Fruit fly (Drosophila melanogaster) whole organism, prepupa: Measurements from ENCODE around the gene CG10383.

Experiments used
- CG8119 ChIP-seq: fragments of 200-800 bp; sonication (Bioruptor generic); IDR thresholded peaks from 3 replicates; pipeline ENCODE4 v1.3.6; 2022; ENCODE audit warnings: missing biosample characterization, missing genetic modification characterization
- CG9139 ChIP-seq: fragments of 200-800 bp; sonication (Bioruptor generic); optimal IDR thresholded peaks from 3 replicates; lab custom pipeline; 2017; ENCODE audit warnings: missing biosample characterization, mild to moderate bottlenecking, missing genetic modification characterization
- Smox ChIP-seq: fragments of 200-800 bp; sonication (Bioruptor generic); optimal IDR thresholded peaks from 3 replicates; lab custom pipeline; 2016; ENCODE audit warnings: missing biosample characterization, missing genetic modification characterization
- Sox102F ChIP-seq: fragments of 200-800 bp; sonication (Bioruptor generic); optimal IDR thresholded peaks from 2 replicates; lab custom pipeline; 2016; ENCODE audit warnings: missing biosample characterization, mild to moderate bottlenecking, missing genetic modification characterization
- fd59A ChIP-seq: fragments of 200-800 bp; sonication (Bioruptor generic); optimal IDR thresholded peaks from 2 replicates; lab custom pipeline; 2017; ENCODE audit warnings: missing biosample characterization, mild to moderate bottlenecking, missing genetic modification characterization, missing genetic modification reagents

DNA sequence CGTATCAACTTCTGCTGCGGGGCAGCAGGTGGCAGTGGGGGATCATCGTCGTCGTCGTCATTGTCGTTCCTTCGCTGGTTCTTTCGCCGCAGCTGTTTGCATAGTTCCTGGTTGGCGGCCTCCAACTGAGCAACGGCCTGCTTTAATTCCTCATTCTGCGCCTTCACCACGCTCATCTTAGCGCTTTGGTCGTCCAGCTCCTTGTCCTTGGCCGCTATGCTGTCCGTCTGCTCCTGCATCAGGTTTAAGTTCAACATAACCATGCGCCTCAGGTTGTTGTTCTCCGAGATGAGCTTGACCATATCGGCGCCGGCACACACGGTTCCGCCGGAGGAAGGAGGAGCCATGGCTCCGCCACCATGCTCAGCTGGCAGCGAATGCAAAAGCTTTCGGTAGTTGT, 7.6 kb downstream of the CG10383 start:
- TF ChIP-seq CG8119 (GFP tag; lab: Robert Waterston, UW) (no peak), Sox102F (GFP tag; lab: Kevin White, UChicago) (no peak), Smox (GFP tag; lab: Kevin White, UChicago) (no peak), fd59A (GFP tag; lab: Kevin White, UChicago) (no peak), CG9139 (GFP tag; lab: Kevin White, UChicago) (no peak)
